Fruit fly (Drosophila melanogaster) whole organism, pupa: ENCODE data around the gene CG5070.

Experiments used
- CG13204 ChIP-seq: fragments of 200-800 bp; sonication (Bioruptor generic); optimal IDR thresholded peaks from 2 replicates; lab custom pipeline; 2018; ENCODE audit warnings: missing biosample characterization, mild to moderate bottlenecking, missing genetic modification characterization, moderate library complexity
- CG14655 ChIP-seq: fragments of 200-800 bp; sonication (Bioruptor generic); optimal IDR thresholded peaks from 3 replicates; lab custom pipeline; 2017; ENCODE audit warnings: mild to moderate bottlenecking, missing biosample characterization, missing genetic modification reagents, missing genetic modification characterization
- CG8159 ChIP-seq: fragments of 200-800 bp; sonication (Bioruptor generic); optimal IDR thresholded peaks from 3 replicates; lab custom pipeline; 2018; ENCODE audit warnings: missing biosample characterization, mild to moderate bottlenecking, missing genetic modification characterization, moderate library complexity
- D1 ChIP-seq: fragments of 200-800 bp; sonication (Bioruptor generic); optimal IDR thresholded peaks from 2 replicates; lab custom pipeline; 2018; ENCODE audit warnings: missing biosample characterization, mild to moderate bottlenecking, missing genetic modification characterization, moderate library complexity
- EcR ChIP-seq: fragments of 200-800 bp; sonication (Bioruptor generic); optimal IDR thresholded peaks from 3 replicates; lab custom pipeline; 2019; ENCODE audit warnings: missing biosample characterization, missing genetic modification characterization, mild to moderate bottlenecking, moderate library complexity, missing genetic modification reagents
- Ets98B ChIP-seq: fragments of 200-800 bp; sonication (Bioruptor generic); IDR thresholded peaks from 2 replicates; pipeline ENCODE4 v1.3.6; 2022; ENCODE audit warnings: missing biosample characterization, missing genetic modification characterization
- Pif1B ChIP-seq: fragments of 200-800 bp; sonication (Bioruptor generic); optimal IDR thresholded peaks from 3 replicates; lab custom pipeline; 2016; ENCODE audit warnings: missing biosample characterization, missing genetic modification characterization
- Snoo ChIP-seq: fragments of 200-800 bp; sonication (Bioruptor generic); optimal IDR thresholded peaks from 3 replicates; lab custom pipeline; 2017; ENCODE audit warnings: missing biosample characterization, mild to moderate bottlenecking, missing genetic modification characterization, inconsistent platforms
- fd96Ca ChIP-seq: fragments of 200-800 bp; sonication (Bioruptor generic); IDR thresholded peaks from 3 replicates; pipeline ENCODE4 v1.3.6; 2022; ENCODE audit warnings: missing biosample characterization, missing genetic modification characterization

DNA sequence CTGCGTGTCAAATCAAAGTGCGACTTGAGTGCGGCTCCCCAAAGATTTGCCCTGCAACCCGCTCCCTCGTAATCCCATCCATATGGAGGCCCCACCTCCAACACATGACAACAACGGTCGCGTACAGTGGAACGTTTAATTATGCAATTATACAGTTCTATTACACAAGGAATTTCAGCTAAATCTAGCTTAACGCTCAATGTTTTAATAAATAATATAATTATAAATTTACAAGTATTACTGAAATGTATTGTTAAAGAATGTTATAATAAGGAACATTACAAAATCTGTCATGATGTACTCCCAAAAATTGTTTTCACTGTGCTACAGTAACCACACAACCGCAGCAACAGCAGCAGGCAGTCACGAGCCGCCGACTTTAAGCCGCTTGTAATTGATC, 28.8 kb upstream of the CG5070 start:
- TF ChIP-seq Ets98B (GFP tag; lab: Robert Waterston, UW) (peak; percentile 32; the same call in 1 of the 2 replicates), fd96Ca (GFP tag; lab: Robert Waterston, UW) (peak; percentile 35; the same call in 1 of the 3 replicates), CG8159 (tag; lab: Kevin White, UChicago) (no peak), D1 (tag; lab: Kevin White, UChicago) (no peak), Pif1B (no peak), EcR (GFP tag; lab: Kevin White, UChicago) (no peak), CG13204 (GFP tag; lab: Kevin White, UChicago) (no peak), CG14655 (GFP tag; lab: Kevin White, UChicago) (peak; percentile 37), Snoo (tag; lab: Kevin White, UChicago) (no peak)
